Fruit fly (Drosophila melanogaster): ENCODE results near the gene CG10359.
A peak's percentile ranks its signal among the peaks of the same experiment; 100 is the strongest.

The CG10359 gene

dm6 chr3L:3639324-3639723 lies 27.3 kb downstream of the CG10359 start:
- TF ChIP-seq CG18262 (tag; optimal IDR thresholded peaks at IDR 0.05) (no peak), HLH4C (GFP tag; IDR thresholded peaks at IDR 0.05; ENCODE audit: partially characterized antibody) (no peak), dmrt11E (tag; optimal IDR thresholded peaks at IDR 0.05) (peak; percentile 29), CG10979 (tag; optimal IDR thresholded peaks at IDR 0.05) (peak; percentile 23), bsh (GFP tag; optimal IDR thresholded peaks at IDR 0.05) (peak in 1 of 2 experiments; percentile 25), CG12299 (tag; optimal IDR thresholded peaks at IDR 0.05) (no peak), phol (tag; optimal IDR thresholded peaks at IDR 0.05) (peak; percentile 13), Med (GFP tag) (peak; percentile 5)

DNA sequence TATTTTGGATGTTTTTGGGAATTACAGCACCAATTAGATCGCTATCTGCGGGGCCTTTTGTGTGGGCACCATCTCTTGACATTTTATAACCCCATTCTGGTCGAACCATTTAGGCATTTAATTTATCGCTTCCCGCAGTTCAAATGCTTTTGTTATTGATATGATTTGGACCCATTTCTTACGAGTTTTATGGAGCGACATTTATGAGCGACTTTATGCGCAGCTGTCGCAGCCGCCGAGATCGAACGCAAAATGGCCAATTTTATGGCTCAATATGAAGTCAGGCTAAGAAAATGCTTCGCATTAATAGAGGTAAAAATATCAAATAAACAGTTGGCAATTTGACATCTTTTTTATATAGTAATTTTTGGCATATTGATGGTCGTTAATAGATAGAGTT lies 28.9 kb downstream of the CG10359 start:
- no peak for TF ChIP-seq CG7963 (GFP tag; IDR thresholded peaks at IDR 0.05; ENCODE audit: partially characterized antibody)
- no peak for TF ChIP-seq HmgZ (tag; optimal IDR thresholded peaks at IDR 0.05)
- TF ChIP-seq bbx (GFP tag; IDR thresholded peaks at IDR 0.05; ENCODE audit: partially characterized antibody), result no peak
- TF ChIP-seq abd-A (tag; optimal IDR thresholded peaks at IDR 0.05), result peak; percentile 91
- peak; percentile 39 for TF ChIP-seq grn (GFP tag; optimal IDR thresholded peaks at IDR 0.05)
- no peak for TF ChIP-seq fd3F (GFP tag; optimal IDR thresholded peaks at IDR 0.05)
- peak; percentile 0 for TF ChIP-seq CG13894 (tag; optimal IDR thresholded peaks at IDR 0.05)

DNA sequence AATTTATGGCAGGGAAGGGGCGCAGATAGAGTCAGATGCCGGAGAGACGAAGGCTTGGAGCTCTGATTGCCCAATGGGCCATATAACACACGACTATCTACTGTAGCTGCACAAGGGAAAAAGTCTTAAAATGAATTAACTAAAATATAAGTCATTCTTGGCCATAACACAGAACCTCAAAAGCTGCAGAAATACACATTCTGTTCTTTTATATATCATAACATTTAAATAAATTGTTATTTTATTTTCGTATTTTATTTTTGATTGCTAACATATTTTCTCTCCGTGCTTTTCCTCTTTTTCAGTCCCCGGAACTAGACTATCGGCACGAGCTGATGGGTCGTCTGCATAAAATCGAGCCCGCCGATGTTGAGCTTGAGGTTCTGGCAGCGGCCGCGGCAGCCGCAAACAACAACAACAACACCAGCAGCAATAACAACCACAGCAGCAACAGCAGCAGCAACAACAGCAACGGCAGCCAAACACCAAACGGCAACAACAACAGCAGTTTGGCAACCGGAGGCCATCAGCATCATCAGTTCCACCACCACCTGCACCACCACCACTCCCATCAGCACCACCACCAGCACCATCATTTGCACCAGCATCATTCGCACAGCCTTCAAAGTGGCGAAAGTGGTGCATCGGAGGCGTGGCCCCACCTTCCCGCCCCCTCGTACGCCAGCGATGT lies 32.5 kb downstream of the CG10359 start:
- peak; percentile 6 for TF ChIP-seq CG17359 (tag; optimal IDR thresholded peaks at IDR 0.05)
- TF ChIP-seq corto (GFP tag; optimal IDR thresholded peaks at IDR 0.05), result no peak
- no peak for TF ChIP-seq tap (tag; optimal IDR thresholded peaks at IDR 0.05)
- peak; percentile 19 for TF ChIP-seq oc (tag; optimal IDR thresholded peaks at IDR 0.05)
- TF ChIP-seq cad (GFP tag; optimal IDR thresholded peaks at IDR 0.05), result no peak
- TF ChIP-seq Neu2 (GFP tag; optimal IDR thresholded peaks at IDR 0.05; ENCODE audit: borderline replicate concordance), result no peak
- peak; percentile 41 for TF ChIP-seq CG8478 (optimal IDR thresholded peaks at IDR 0.05)
- peak; percentile 43; the same call in 1 of the 3 replicates for TF ChIP-seq ci (GFP tag; IDR thresholded peaks at IDR 0.05)
- TF ChIP-seq CG8388 (GFP tag; optimal IDR thresholded peaks at IDR 0.05), result peak; percentile 37
- TF ChIP-seq CG16779 (GFP tag; IDR thresholded peaks at IDR 0.05), result no peak
- TF ChIP-seq CG10979 (tag; optimal IDR thresholded peaks at IDR 0.05), result peak; percentile 33
- no peak for TF ChIP-seq CG17829 (tag; optimal IDR thresholded peaks at IDR 0.05)
- TF ChIP-seq CG2889 (GFP tag; IDR thresholded peaks at IDR 0.05), result no peak
- TF ChIP-seq ara (GFP tag; IDR thresholded peaks at IDR 0.05), result 0 out of 2 replicates have a peak, but pooled peaks have one; percentile 32
- peak; percentile 26 for TF ChIP-seq grau (tag; optimal IDR thresholded peaks at IDR 0.05)
- peak; percentile 12 for TF ChIP-seq phol (tag; optimal IDR thresholded peaks at IDR 0.05)
- TF ChIP-seq gem (tag; optimal IDR thresholded peaks at IDR 0.05), result peak; percentile 58
- no peak for TF ChIP-seq CG7745 (tag; optimal IDR thresholded peaks at IDR 0.05)
- TF ChIP-seq Med (GFP tag), result peak; percentile 15
- TF ChIP-seq knrl (GFP tag; IDR thresholded peaks at IDR 0.05; ENCODE audit: partially characterized antibody), result no peak
- TF ChIP-seq CG2712 (tag; optimal IDR thresholded peaks at IDR 0.05), result peak; percentile 44
- TF ChIP-seq dimm (GFP tag; IDR thresholded peaks at IDR 0.05), result 0 out of 2 replicates have a peak, but pooled peaks have one; percentile 5
- TF ChIP-seq unpg (GFP tag; optimal IDR thresholded peaks at IDR 0.05), result peak; percentile 37
- no peak for TF ChIP-seq sr (GFP tag; IDR thresholded peaks at IDR 0.05)
- TF ChIP-seq bsh (GFP tag; optimal IDR thresholded peaks at IDR 0.05), result peak in 1 of 2 experiments; percentile 63
- TF ChIP-seq CG10147 (GFP tag; optimal IDR thresholded peaks at IDR 0.05), result no peak
- TF ChIP-seq az2 (GFP tag; optimal IDR thresholded peaks at IDR 0.05), result peak; percentile 22
- TF ChIP-seq pfk (GFP tag; optimal IDR thresholded peaks at IDR 0.05), result no peak
- TF ChIP-seq Bteb2 (GFP tag; optimal IDR thresholded peaks at IDR 0.05), result no peak
- peak in 1 of 3 experiments; percentile 46 for TF ChIP-seq lola (GFP tag; optimal IDR thresholded peaks at IDR 0.05)
- peak; percentile 32 for TF ChIP-seq CG12391 (tag; optimal IDR thresholded peaks at IDR 0.05)
- peak; percentile 12 for TF ChIP-seq dmrt99B (tag; optimal IDR thresholded peaks at IDR 0.05)
- TF ChIP-seq row (GFP tag; IDR thresholded peaks at IDR 0.05), result peak; percentile 18; the same call in 1 of the 3 replicates
